Worm (Caenorhabditis elegans) whole organism, L1 larva: ENCODE measurements around the gene C05C8.7.
A peak's percentile ranks its signal among the peaks of the same experiment; 100 is the strongest.

Experiments used
- C04F5.9 ChIP-seq: sonication (generic microtip); optimal IDR thresholded peaks from 2 replicates; lab custom pipeline; 2016; ENCODE audit warnings: missing genetic modification characterization, missing compliant biosample characterization
- C34B4.2 ChIP-seq: sonication (generic microtip); optimal IDR thresholded peaks from 2 replicates; lab custom pipeline; 2017; ENCODE audit warnings: mild to moderate bottlenecking, missing genetic modification characterization, missing compliant biosample characterization
- F16B12.6 ChIP-seq: fragments of 150-350 bp; optimal IDR thresholded peaks from 2 replicates; lab custom pipeline; 2014; ENCODE audit warnings: missing biosample characterization, missing genetic modification characterization
- Y116A8C.19 ChIP-seq: sonication (generic microtip); optimal IDR thresholded peaks from 2 replicates; lab custom pipeline; 2016; ENCODE audit warnings: missing compliant biosample characterization, missing genetic modification characterization, borderline replicate concordance
- alr-1 ChIP-seq: fragments of 200-800 bp; sonication (Bioruptor generic); optimal IDR thresholded peaks from 2 replicates; lab custom pipeline; 2018; ENCODE audit warnings: borderline replicate concordance, mild to moderate bottlenecking, missing genetic modification characterization, missing compliant biosample characterization
- aly-2 ChIP-seq: fragments of 150-350 bp; optimal IDR thresholded peaks from 2 replicates; lab custom pipeline; 2014; ENCODE audit warnings: missing biosample characterization, missing genetic modification characterization
- ceh-63 ChIP-seq: fragments of 200-800 bp; sonication (Bioruptor generic); optimal IDR thresholded peaks from 2 replicates; lab custom pipeline; 2018; ENCODE audit warnings: mild to moderate bottlenecking, missing genetic modification characterization, missing compliant biosample characterization
- ceh-8 ChIP-seq: fragments of 200-800 bp; sonication (Bioruptor generic); optimal IDR thresholded peaks from 2 replicates; lab custom pipeline; 2018; ENCODE audit warnings: mild to moderate bottlenecking, missing genetic modification characterization, moderate library complexity, missing compliant biosample characterization
- ceh-82 ChIP-seq, 3 experiments: fragments of 150-350 bp in 1 of 3; sonication (generic microtip) in 2 of 3; optimal IDR thresholded peaks; 2 replicates each; lab custom pipeline; 2014 to 2017; ENCODE audit warnings: missing biosample characterization in 3 of 3, missing genetic modification characterization in 3 of 3
- ces-1 ChIP-seq: fragments of 150-350 bp; optimal IDR thresholded peaks from 2 replicates; lab custom pipeline; 2014; ENCODE audit warnings: missing biosample characterization, missing genetic modification reagents, missing genetic modification characterization
- dpl-1 ChIP-seq, 3 experiments: fragments of 150-350 bp in 2 of 3; sonication (generic microtip) in 1 of 3; optimal IDR thresholded peaks; 2 replicates each; lab custom pipeline; 2014 to 2017; ENCODE audit warnings: missing biosample characterization in 3 of 3, missing genetic modification characterization in 3 of 3, missing genetic modification reagents in 3 of 3
- efl-1 ChIP-seq, 4 experiments: fragments of 150-350 bp; optimal IDR thresholded peaks in 3 of 4; peaks in 1 of 4; 1 replicate in 1 of 4; 2 replicates in 3 of 4; lab custom pipeline; 2014; ENCODE audit warnings: missing biosample characterization in 2 of 4, missing genetic modification characterization in 2 of 4, missing genetic modification reagents in 2 of 4
- efl-3 ChIP-seq: fragments of 200-800 bp; sonication (Bioruptor generic); optimal IDR thresholded peaks from 2 replicates; lab custom pipeline; 2018; ENCODE audit warnings: mild to moderate bottlenecking, missing genetic modification characterization, missing compliant biosample characterization
- egl-27 ChIP-seq, 2 experiments: fragments of 150-350 bp in 1 of 2; sonication (generic microtip); optimal IDR thresholded peaks; 3 replicates each; lab custom pipeline; 2017 to 2018; ENCODE audit warnings: missing biosample characterization in 2 of 2, missing genetic modification characterization in 2 of 2, missing genetic modification reagents in 2 of 2
- elt-2 ChIP-seq: sonication (generic microtip); optimal IDR thresholded peaks from 2 replicates; lab custom pipeline; 2016; ENCODE audit warnings: missing genetic modification characterization, mild to moderate bottlenecking, inconsistent platforms, missing compliant biosample characterization, missing genetic modification reagents
- ets-5 ChIP-seq: fragments of 200-800 bp; sonication (Bioruptor generic); IDR thresholded peaks from 2 replicates; pipeline ENCODE4 v1.3.6; 2022; ENCODE audit warnings: missing genetic modification characterization, missing compliant biosample characterization
- fkh-10 ChIP-seq: sonication (generic microtip); optimal IDR thresholded peaks from 2 replicates; lab custom pipeline; 2017; ENCODE audit warnings: missing biosample characterization, missing genetic modification reagents, missing genetic modification characterization
- fkh-4 ChIP-seq: sonication (generic microtip); optimal IDR thresholded peaks from 2 replicates; lab custom pipeline; 2016; ENCODE audit warnings: missing compliant biosample characterization, missing genetic modification characterization, borderline replicate concordance
- fos-1 ChIP-seq: fragments of 150-350 bp; optimal IDR thresholded peaks from 2 replicates; lab custom pipeline; 2014; ENCODE audit warnings: missing biosample characterization, missing genetic modification characterization
- hlh-17 ChIP-seq: fragments of 200-800 bp; sonication (Bioruptor generic); optimal IDR thresholded peaks from 2 replicates; lab custom pipeline; 2018; ENCODE audit warnings: missing genetic modification characterization, mild to moderate bottlenecking, missing compliant biosample characterization, moderate library complexity, borderline replicate concordance
- hlh-4 ChIP-seq: sonication (generic microtip); optimal IDR thresholded peaks from 2 replicates; lab custom pipeline; 2016; ENCODE audit warnings: mild to moderate bottlenecking, missing genetic modification characterization, missing compliant biosample characterization
- hpl-2 ChIP-seq: fragments of 150-350 bp; optimal IDR thresholded peaks from 2 replicates; lab custom pipeline; 2014; ENCODE audit warnings: missing biosample characterization, missing genetic modification reagents, missing genetic modification characterization
- isw-1 ChIP-seq: fragments of 200-800 bp; sonication (Bioruptor generic); IDR thresholded peaks from 2 replicates; pipeline ENCODE4 v1.3.6; 2022; ENCODE audit warnings: missing genetic modification characterization, missing compliant biosample characterization
- jun-1 ChIP-seq: fragments of 150-350 bp; optimal IDR thresholded peaks from 2 replicates; lab custom pipeline; 2014; ENCODE audit warnings: missing biosample characterization, missing genetic modification reagents, missing genetic modification characterization
- lin-13 ChIP-seq: fragments of 150-350 bp; optimal IDR thresholded peaks from 2 replicates; lab custom pipeline; 2014; ENCODE audit warnings: missing biosample characterization, missing genetic modification reagents, missing genetic modification characterization
- lin-14 ChIP-seq: fragments of 200-800 bp; sonication (Bioruptor generic); optimal IDR thresholded peaks from 2 replicates; lab custom pipeline; 2018; ENCODE audit warnings: mild to moderate bottlenecking, missing genetic modification characterization, moderate library complexity, missing compliant biosample characterization
- lin-15B ChIP-seq: fragments of 150-350 bp; sonication (generic microtip); optimal IDR thresholded peaks from 3 replicates; lab custom pipeline; 2014; ENCODE audit warnings: missing biosample characterization, missing genetic modification characterization
- lin-39 ChIP-seq: fragments of 150-350 bp; optimal IDR thresholded peaks from 2 replicates; lab custom pipeline; 2014; ENCODE audit warnings: missing biosample characterization, missing genetic modification reagents, missing genetic modification characterization
- lir-3 ChIP-seq: sonication (generic microtip); optimal IDR thresholded peaks from 2 replicates; lab custom pipeline; 2016; ENCODE audit warnings: mild to moderate bottlenecking, missing genetic modification characterization, moderate library complexity, missing compliant biosample characterization; ENCODE audit not compliant: poor library complexity
- lsy-2 ChIP-seq, 2 experiments: fragments of 150-350 bp; optimal IDR thresholded peaks; 2 replicates each; lab custom pipeline; 2014; ENCODE audit warnings: missing biosample characterization in 2 of 2, missing genetic modification characterization in 2 of 2
- mdl-1 ChIP-seq, 2 experiments: fragments of 150-350 bp; optimal IDR thresholded peaks; 2 replicates each; lab custom pipeline; 2014 to 2017; ENCODE audit warnings: missing biosample characterization in 2 of 2, missing genetic modification characterization in 2 of 2, inconsistent platforms in 1 of 2
- mep-1 ChIP-seq: fragments of 150-350 bp; optimal IDR thresholded peaks from 2 replicates; lab custom pipeline; 2014; ENCODE audit warnings: missing biosample characterization, missing genetic modification characterization
- nhr-11 ChIP-seq: fragments of 150-350 bp; optimal IDR thresholded peaks from 2 replicates; lab custom pipeline; 2014; ENCODE audit warnings: missing biosample characterization, missing genetic modification characterization
- nhr-237 ChIP-seq: fragments of 150-350 bp; optimal IDR thresholded peaks from 2 replicates; lab custom pipeline; 2014; ENCODE audit warnings: missing biosample characterization, missing genetic modification characterization
- nhr-47 ChIP-seq: sonication (generic microtip); optimal IDR thresholded peaks from 2 replicates; lab custom pipeline; 2016; ENCODE audit warnings: mild to moderate bottlenecking, missing genetic modification characterization, moderate library complexity, missing compliant biosample characterization
- nhr-71 ChIP-seq: sonication (generic microtip); optimal IDR thresholded peaks from 2 replicates; lab custom pipeline; 2016; ENCODE audit warnings: mild to moderate bottlenecking, missing genetic modification characterization, moderate library complexity, missing compliant biosample characterization
- pag-3 ChIP-seq: sonication (generic microtip); optimal IDR thresholded peaks from 2 replicates; lab custom pipeline; 2017; ENCODE audit warnings: missing genetic modification characterization, mild to moderate bottlenecking, missing compliant biosample characterization, antibody characterized with exemption, borderline replicate concordance; ENCODE audit not compliant: insufficient read depth
- pqm-1 ChIP-seq: sonication (generic microtip); optimal IDR thresholded peaks from 3 replicates; lab custom pipeline; 2017; ENCODE audit warnings: missing biosample characterization, missing genetic modification characterization
- snu-23 ChIP-seq: sonication (generic microtip); optimal IDR thresholded peaks from 2 replicates; lab custom pipeline; 2016; ENCODE audit warnings: missing genetic modification characterization, missing compliant biosample characterization
- sox-4 ChIP-seq: sonication (generic microtip); optimal IDR thresholded peaks from 2 replicates; lab custom pipeline; 2016; ENCODE audit warnings: missing genetic modification characterization, missing compliant biosample characterization
- sptf-1 ChIP-seq: fragments of 150-350 bp; optimal IDR thresholded peaks from 2 replicates; lab custom pipeline; 2014; ENCODE audit warnings: missing biosample characterization, missing genetic modification characterization
- swsn-7 ChIP-seq: sonication (generic microtip); optimal IDR thresholded peaks from 2 replicates; lab custom pipeline; 2016; ENCODE audit warnings: missing genetic modification characterization, missing compliant biosample characterization
- tbx-2 ChIP-seq: sonication (generic microtip); optimal IDR thresholded peaks from 2 replicates; lab custom pipeline; 2016; ENCODE audit warnings: missing genetic modification characterization, missing compliant biosample characterization
- tlp-1 ChIP-seq: fragments of 150-350 bp; optimal IDR thresholded peaks from 2 replicates; lab custom pipeline; 2014; ENCODE audit warnings: missing biosample characterization, missing genetic modification characterization
- vab-15 ChIP-seq: sonication (generic microtip); optimal IDR thresholded peaks from 2 replicates; lab custom pipeline; 2017; ENCODE audit warnings: missing genotype, mild to moderate bottlenecking, missing genetic modification characterization, missing compliant biosample characterization
- xbp-1 ChIP-seq: sonication (generic microtip); optimal IDR thresholded peaks from 2 replicates; lab custom pipeline; 2016; ENCODE audit warnings: missing genetic modification characterization, missing compliant biosample characterization
- zag-1 ChIP-seq: fragments of 150-350 bp; optimal IDR thresholded peaks from 2 replicates; lab custom pipeline; 2014; ENCODE audit warnings: missing biosample characterization, missing genetic modification characterization
- ztf-11 ChIP-seq, 2 experiments: sonication (generic microtip); optimal IDR thresholded peaks; 2 replicates each; lab custom pipeline; 2016 to 2017; ENCODE audit warnings: missing genetic modification characterization in 2 of 2, missing biosample characterization in 1 of 2, missing compliant biosample characterization in 1 of 2

The C05C8.7 gene

ce11 chrV:7197036-7197435 is 49.8 kb downstream of the C05C8.7 start:
- TF ChIP-seq C34B4.2 (tag; lab: Kevin White, UChicago) (no peak), ceh-8 (no peak), mep-1 (tag; lab: Kevin White, UChicago) (no peak), pqm-1 (no peak), efl-1 (optimal IDR thresholded peaks at IDR 0.05; lab: Kevin White, UChicago) (no peak), efl-1 (GFP tag; optimal IDR thresholded peaks at IDR 0.05 in 1 of 2; lab: Kevin White, UChicago) (no peak), efl-3 (GFP tag; lab: Kevin White, UChicago) (no peak)

ce11 chrV:7196498-7196966 is 50.3 kb downstream of the C05C8.7 start, which contains the start of gene F09G2.2:
F09G2.2 (plus strand) TSS chrV:7196916.
- TF ChIP-seq ces-1 (no peak), lir-3 (tag; lab: Kevin White, UChicago) (peak; percentile 29), efl-1 (optimal IDR thresholded peaks at IDR 0.05; lab: Kevin White, UChicago) (peak; percentile 91), efl-1 (GFP tag; optimal IDR thresholded peaks at IDR 0.05 in 1 of 2; lab: Kevin White, UChicago) (peak; percentile 89 to 99), fos-1 (tag; lab: Kevin White, UChicago) (peak; percentile 83), egl-27 (tag; optimal IDR thresholded peaks at IDR 0.05; lab: Kevin White, UChicago) (no peak), ets-5 (GFP tag; lab: Robert Waterston, UW) (no peak), tbx-2 (peak; percentile 91), lsy-2 (tag; optimal IDR thresholded peaks at IDR 0.05; lab: Kevin White, UChicago) (peak; percentile 90 to 95), mep-1 (tag; lab: Kevin White, UChicago) (peak; percentile 95), nhr-47 (tag; lab: Kevin White, UChicago) (peak; percentile 91), ztf-11 (tag; optimal IDR thresholded peaks at IDR 0.05; lab: Kevin White, UChicago) (peak in 1 of 2 experiments; percentile 75), F16B12.6 (tag; lab: Kevin White, UChicago) (peak; percentile 62), ceh-63 (GFP tag; lab: Kevin White, UChicago) (no peak), ceh-8 (peak; percentile 72), tlp-1 (no peak), pqm-1 (no peak), pag-3 (tag; lab: Kevin White, UChicago) (peak; percentile 44), lin-39 (peak; percentile 43), hlh-17 (no peak), lin-13 (GFP tag; lab: Kevin White, UChicago) (peak; percentile 90), xbp-1 (tag; lab: Kevin White, UChicago) (peak; percentile 94), efl-3 (GFP tag; lab: Kevin White, UChicago) (no peak), nhr-11 (peak; percentile 10), vab-15 (tag; lab: Kevin White, UChicago) (peak; percentile 34), nhr-71 (tag; lab: Kevin White, UChicago) (peak; percentile 95), hpl-2 (GFP tag; lab: Kevin White, UChicago) (peak; percentile 52), snu-23 (peak; percentile 96), dpl-1 (GFP tag; optimal IDR thresholded peaks at IDR 0.05; lab: Kevin White, UChicago) (peak; percentile 92 to 93 (median 92)), jun-1 (tag; lab: Kevin White, UChicago) (peak; percentile 89), zag-1 (no peak), fkh-4 (tag; lab: Kevin White, UChicago) (no peak), alr-1 (tag; lab: Kevin White, UChicago) (no peak), ceh-82 (tag; optimal IDR thresholded peaks at IDR 0.05; lab: Kevin White, UChicago) (peak; percentile 92 to 94 (median 93)), lin-15B (tag; lab: Kevin White, UChicago) (peak; percentile 93), aly-2 (peak; percentile 46), mdl-1 (tag; optimal IDR thresholded peaks at IDR 0.05; lab: Kevin White, UChicago) (peak in 1 of 2 experiments; percentile 90), C04F5.9 (tag; lab: Kevin White, UChicago) (peak; percentile 22), isw-1 (GFP tag; lab: Robert Waterston, UW) (peak; percentile 88), sptf-1 (tag; lab: Kevin White, UChicago) (no peak), nhr-237 (tag; lab: Kevin White, UChicago) (peak; percentile 79), fkh-10 (GFP tag; lab: Kevin White, UChicago) (peak; percentile 44), sox-4 (tag; lab: Kevin White, UChicago) (no peak), hlh-4 (tag; lab: Kevin White, UChicago) (no peak), elt-2 (tag; lab: Kevin White, UChicago) (peak; percentile 78), swsn-7 (tag; lab: Kevin White, UChicago) (peak; percentile 93), lin-14 (GFP tag; lab: Kevin White, UChicago) (peak; percentile 91), Y116A8C.19 (no peak)
